Fruit fly (Drosophila melanogaster): Measurements from ENCODE around the gene Or85e.

dm6 chr3R:8616149-8616548, 19.5 kb downstream of the Or85e start:
- TF ChIP-seq dmrt93B (GFP tag; optimal IDR thresholded peaks at IDR 0.05) (no peak), ey (GFP tag; optimal IDR thresholded peaks at IDR 0.05) (no peak)

Data from whole organism, wandering third instar larva.